Fruit fly (Drosophila melanogaster) whole organism, prepupa: ENCODE results near the gene CG9426.

Experiments
- CG7368 ChIP-seq: fragments of 200-800 bp; sonication (Bioruptor generic); optimal IDR thresholded peaks from 3 replicates; lab custom pipeline; 2016; ENCODE audit warnings: missing biosample characterization, missing genetic modification characterization
- Eip93F ChIP-seq: fragments of 200-800 bp; sonication (Bioruptor generic); optimal IDR thresholded peaks from 2 replicates; lab custom pipeline; 2016; ENCODE audit warnings: missing biosample characterization, mild to moderate bottlenecking, missing genetic modification characterization
- Ets21C ChIP-seq: fragments of 200-800 bp; sonication (Bioruptor generic); optimal IDR thresholded peaks from 3 replicates; lab custom pipeline; 2016; ENCODE audit warnings: missing biosample characterization, missing genetic modification characterization
- Hr38 ChIP-seq: sonication (Bioruptor generic); optimal IDR thresholded peaks from 2 replicates; lab custom pipeline; 2016; ENCODE audit warnings: missing biosample characterization, missing genetic modification characterization
- Hr39 ChIP-seq: fragments of 200-800 bp; sonication (Bioruptor generic); optimal IDR thresholded peaks from 2 replicates; lab custom pipeline; 2016; ENCODE audit warnings: missing biosample characterization, missing genetic modification characterization
- OdsH ChIP-seq: fragments of 200-800 bp; sonication (Bioruptor generic); optimal IDR thresholded peaks from 3 replicates; lab custom pipeline; 2016; ENCODE audit warnings: missing biosample characterization, missing genetic modification characterization
- Sox102F ChIP-seq: fragments of 200-800 bp; sonication (Bioruptor generic); optimal IDR thresholded peaks from 2 replicates; lab custom pipeline; 2016; ENCODE audit warnings: missing biosample characterization, mild to moderate bottlenecking, missing genetic modification characterization
- acj6 ChIP-seq: fragments of 200-800 bp; sonication (Bioruptor generic); optimal IDR thresholded peaks from 3 replicates; lab custom pipeline; 2016; ENCODE audit warnings: missing biosample characterization, missing genetic modification characterization
- salr ChIP-seq, 2 experiments: fragments of 200-800 bp; sonication (Bioruptor generic); optimal IDR thresholded peaks; 3 replicates each; lab custom pipeline; 2016 to 2018; ENCODE audit warnings: missing biosample characterization in 2 of 2, missing genetic modification characterization in 2 of 2, mild to moderate bottlenecking in 1 of 2
- spab ChIP-seq: fragments of 200-800 bp; sonication (Bioruptor generic); optimal IDR thresholded peaks from 2 replicates; lab custom pipeline; 2017; ENCODE audit warnings: missing biosample characterization, mild to moderate bottlenecking, missing genetic modification characterization, missing genetic modification reagents

DNA sequence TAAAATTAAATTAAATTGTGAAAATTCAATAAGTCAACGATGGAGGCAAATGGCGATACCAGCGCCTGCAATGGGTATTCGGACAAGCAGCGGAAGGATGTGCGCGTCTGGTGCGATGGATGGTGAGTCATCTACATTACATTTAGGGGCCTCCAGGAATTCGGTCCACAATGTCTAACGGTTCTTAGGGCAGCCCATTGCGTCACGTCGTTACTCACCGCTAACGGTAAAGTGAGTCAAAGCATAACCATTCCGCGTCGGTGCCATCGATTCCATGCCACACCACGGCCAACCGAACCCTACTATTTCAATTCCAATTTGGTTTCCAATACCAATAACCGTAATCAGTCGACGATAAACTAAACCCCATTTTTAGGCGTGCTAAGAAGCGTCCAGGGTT, 15.6 kb downstream of the CG9426 start:
- TF ChIP-seq OdsH (GFP tag; lab: Kevin White, UChicago) (no peak), Ets21C (GFP tag; lab: Kevin White, UChicago) (no peak), Sox102F (no peak), Hr38 (no peak), Hr39 (no peak), spab (GFP tag; lab: Kevin White, UChicago) (no peak), Eip93F (GFP tag; lab: Kevin White, UChicago) (no peak), CG7368 (GFP tag; lab: Kevin White, UChicago) (no peak), salr (GFP tag; optimal IDR thresholded peaks at IDR 0.05; lab: Kevin White, UChicago) (no peak), acj6 (GFP tag; lab: Kevin White, UChicago) (no peak)
